Worm (Caenorhabditis elegans) whole organism, L2 larva: Measurements from ENCODE around the gene sdc-2.

Source experiments
- C34F6.9 ChIP-seq: fragments of 150-350 bp; optimal IDR thresholded peaks from 2 replicates; lab custom pipeline; 2014; ENCODE audit warnings: missing biosample characterization, missing genetic modification characterization
- F13H6.1 ChIP-seq: sonication (generic microtip); optimal IDR thresholded peaks from 2 replicates; lab custom pipeline; 2016; ENCODE audit warnings: missing genetic modification characterization, missing compliant biosample characterization
- R02D3.7 ChIP-seq: fragments of 150-350 bp; optimal IDR thresholded peaks from 2 replicates; lab custom pipeline; 2014; ENCODE audit warnings: missing biosample characterization, missing genetic modification characterization
- Y55F3AM.14 ChIP-seq: fragments of 200-800 bp; sonication (Bioruptor generic); optimal IDR thresholded peaks from 2 replicates; lab custom pipeline; 2018; ENCODE audit warnings: mild to moderate bottlenecking, missing genetic modification characterization, missing compliant biosample characterization
- ZK546.5 ChIP-seq: sonication (generic microtip); optimal IDR thresholded peaks from 2 replicates; lab custom pipeline; 2017; ENCODE audit warnings: missing biosample characterization, missing genetic modification characterization
- alr-1 ChIP-seq: fragments of 150-350 bp; optimal IDR thresholded peaks from 2 replicates; lab custom pipeline; 2014; ENCODE audit warnings: missing biosample characterization, missing genetic modification characterization
- aly-2 ChIP-seq: fragments of 150-350 bp; optimal IDR thresholded peaks from 2 replicates; lab custom pipeline; 2014; ENCODE audit warnings: missing biosample characterization, missing genetic modification characterization
- ama-1 ChIP-seq: fragments of 150-350 bp; optimal IDR thresholded peaks from 2 replicates; lab custom pipeline; 2018; ENCODE audit warnings: inconsistent platforms
- blmp-1 ChIP-seq: sonication (generic microtip); optimal IDR thresholded peaks from 2 replicates; lab custom pipeline; 2017; ENCODE audit warnings: missing genetic modification characterization, mild to moderate bottlenecking, missing compliant biosample characterization, antibody characterized with exemption, moderate library complexity; ENCODE audit not compliant: insufficient read depth
- ceh-16 ChIP-seq: fragments of 150-350 bp; optimal IDR thresholded peaks from 2 replicates; lab custom pipeline; 2014; ENCODE audit warnings: missing biosample characterization, missing genetic modification characterization
- ceh-82 ChIP-seq: fragments of 150-350 bp; optimal IDR thresholded peaks from 2 replicates; lab custom pipeline; 2014; ENCODE audit warnings: missing biosample characterization, missing genetic modification characterization
- crh-2 ChIP-seq: sonication (generic microtip); optimal IDR thresholded peaks from 2 replicates; lab custom pipeline; 2017; ENCODE audit warnings: missing biosample characterization, missing genetic modification characterization
- dmd-4 ChIP-seq: sonication (generic microtip); optimal IDR thresholded peaks from 2 replicates; lab custom pipeline; 2017; ENCODE audit warnings: missing biosample characterization, missing genetic modification characterization
- egl-27 ChIP-seq: sonication (generic microtip); optimal IDR thresholded peaks from 3 replicates; lab custom pipeline; 2017; ENCODE audit warnings: missing biosample characterization, missing genetic modification reagents, missing genetic modification characterization
- elt-1 ChIP-seq: fragments of 150-350 bp; optimal IDR thresholded peaks from 2 replicates; lab custom pipeline; 2014; ENCODE audit warnings: missing biosample characterization, missing genetic modification characterization
- elt-3 ChIP-seq: sonication (generic microtip); optimal IDR thresholded peaks from 2 replicates; lab custom pipeline; 2017; ENCODE audit warnings: missing biosample characterization, missing genetic modification characterization
- fos-1 ChIP-seq: fragments of 150-350 bp; optimal IDR thresholded peaks from 2 replicates; lab custom pipeline; 2014; ENCODE audit warnings: missing biosample characterization, missing genetic modification characterization
- gmeb-1 ChIP-seq: fragments of 150-350 bp; optimal IDR thresholded peaks from 2 replicates; lab custom pipeline; 2014; ENCODE audit warnings: missing biosample characterization, missing genetic modification characterization
- lin-11 ChIP-seq: fragments of 150-350 bp; sonication (generic microtip); optimal IDR thresholded peaks from 2 replicates; lab custom pipeline; 2014; ENCODE audit warnings: missing biosample characterization, missing genetic modification characterization, inconsistent platforms, mixed read lengths
- lin-13 ChIP-seq: fragments of 150-350 bp; optimal IDR thresholded peaks from 2 replicates; lab custom pipeline; 2014; ENCODE audit warnings: missing biosample characterization, missing genetic modification reagents, missing genetic modification characterization
- lin-39 ChIP-seq: fragments of 150-350 bp; optimal IDR thresholded peaks from 2 replicates; lab custom pipeline; 2014; ENCODE audit warnings: missing biosample characterization, missing genetic modification reagents, missing genetic modification characterization
- lsy-2 ChIP-seq, 2 experiments: fragments of 150-350 bp in 1 of 2; sonication (generic microtip) in 1 of 2; optimal IDR thresholded peaks; 2 replicates each; lab custom pipeline; 2014 to 2017; ENCODE audit warnings: missing biosample characterization in 2 of 2, missing genetic modification characterization in 2 of 2
- mab-5 ChIP-seq: fragments of 150-350 bp; optimal IDR thresholded peaks from 2 replicates; lab custom pipeline; 2014; ENCODE audit warnings: missing biosample characterization, missing genetic modification characterization
- mbf-1 ChIP-seq: sonication (generic microtip); optimal IDR thresholded peaks from 2 replicates; lab custom pipeline; 2017; ENCODE audit warnings: missing biosample characterization, missing genetic modification characterization
- mdl-1 ChIP-seq, 2 experiments: fragments of 150-350 bp in 1 of 2; sonication (generic microtip) in 1 of 2; optimal IDR thresholded peaks; 2 replicates each; lab custom pipeline; 2017; ENCODE audit warnings: missing biosample characterization in 2 of 2, missing genetic modification characterization in 2 of 2
- nhr-10 ChIP-seq: sonication (generic microtip); optimal IDR thresholded peaks from 2 replicates; lab custom pipeline; 2017; ENCODE audit warnings: missing biosample characterization, missing genetic modification characterization
- nhr-11 ChIP-seq: fragments of 150-350 bp; optimal IDR thresholded peaks from 2 replicates; lab custom pipeline; 2014; ENCODE audit warnings: missing biosample characterization, missing genetic modification characterization
- nhr-12 ChIP-seq: fragments of 150-350 bp; optimal IDR thresholded peaks from 2 replicates; lab custom pipeline; 2014; ENCODE audit warnings: missing biosample characterization, missing genetic modification characterization
- nhr-129 ChIP-seq: fragments of 150-350 bp; optimal IDR thresholded peaks from 2 replicates; lab custom pipeline; 2014; ENCODE audit warnings: missing biosample characterization, missing genetic modification characterization
- nhr-21 ChIP-seq: fragments of 150-350 bp; optimal IDR thresholded peaks from 2 replicates; lab custom pipeline; 2014; ENCODE audit warnings: missing biosample characterization, missing genetic modification characterization
- nhr-23 ChIP-seq: fragments of 150-350 bp; optimal IDR thresholded peaks from 2 replicates; lab custom pipeline; 2014; ENCODE audit warnings: missing biosample characterization, missing genetic modification reagents, missing genetic modification characterization
- nhr-237 ChIP-seq: fragments of 150-350 bp; optimal IDR thresholded peaks from 2 replicates; lab custom pipeline; 2014; ENCODE audit warnings: missing biosample characterization, missing genetic modification characterization
- nhr-25 ChIP-seq: fragments of 150-350 bp; sonication (generic microtip); optimal IDR thresholded peaks from 3 replicates; lab custom pipeline; 2014; ENCODE audit warnings: missing biosample characterization, missing genetic modification characterization
- nhr-6 ChIP-seq: fragments of 150-350 bp; optimal IDR thresholded peaks from 2 replicates; lab custom pipeline; 2014; ENCODE audit warnings: missing biosample characterization, missing genetic modification characterization
- nhr-77 ChIP-seq: fragments of 150-350 bp; optimal IDR thresholded peaks from 2 replicates; lab custom pipeline; 2014; ENCODE audit warnings: missing biosample characterization, missing genetic modification characterization
- peb-1 ChIP-seq: fragments of 150-350 bp; optimal IDR thresholded peaks from 2 replicates; lab custom pipeline; 2014; ENCODE audit warnings: missing biosample characterization, missing genetic modification characterization
- sem-4 ChIP-seq: fragments of 150-350 bp; optimal IDR thresholded peaks from 2 replicates; lab custom pipeline; 2014; ENCODE audit warnings: missing biosample characterization, missing genetic modification reagents, missing genetic modification characterization
- skn-1 ChIP-seq: sonication (generic microtip); optimal IDR thresholded peaks from 2 replicates; lab custom pipeline; 2017; ENCODE audit warnings: missing biosample characterization, missing genetic modification characterization
- sma-3 ChIP-seq: sonication (generic microtip); optimal IDR thresholded peaks from 2 replicates; lab custom pipeline; 2016; ENCODE audit warnings: missing genetic modification reagents, missing genetic modification characterization, missing compliant biosample characterization
- sma-9 ChIP-seq, 2 experiments: fragments of 150-350 bp in 1 of 2; sonication (generic microtip) in 1 of 2; optimal IDR thresholded peaks; 2 replicates each; lab custom pipeline; 2014 to 2016; ENCODE audit warnings: missing genetic modification characterization in 2 of 2, mild to moderate bottlenecking in 1 of 2, missing biosample characterization in 1 of 2, missing compliant biosample characterization in 1 of 2, missing genetic modification reagents in 1 of 2, moderate library complexity in 1 of 2
- snpc-4 ChIP-seq: fragments of 150-350 bp; optimal IDR thresholded peaks from 2 replicates; lab custom pipeline; 2014; ENCODE audit warnings: missing biosample characterization, missing genetic modification characterization
- unc-39 ChIP-seq: fragments of 150-350 bp; optimal IDR thresholded peaks from 2 replicates; lab custom pipeline; 2014; ENCODE audit warnings: missing biosample characterization, missing genetic modification characterization
- unc-55 ChIP-seq: fragments of 150-350 bp; sonication (generic microtip); optimal IDR thresholded peaks from 3 replicates; lab custom pipeline; 2014; ENCODE audit warnings: missing biosample characterization, missing genetic modification reagents, missing genetic modification characterization
- unc-62 ChIP-seq: fragments of 150-350 bp; optimal IDR thresholded peaks from 2 replicates; lab custom pipeline; 2014; ENCODE audit warnings: missing biosample characterization, missing genetic modification reagents, missing genetic modification characterization
- zag-1 ChIP-seq: fragments of 150-350 bp; optimal IDR thresholded peaks from 2 replicates; lab custom pipeline; 2014; ENCODE audit warnings: missing biosample characterization, missing genetic modification characterization
- ztf-1 ChIP-seq: fragments of 200-800 bp; sonication (Bioruptor generic); conservative IDR thresholded peaks from 2 replicates; pipeline ENCODE4 v1.3.6; 2022; ENCODE audit warnings: missing genetic modification characterization, missing compliant biosample characterization
- ztf-11 ChIP-seq: sonication (generic microtip); optimal IDR thresholded peaks from 2 replicates; lab custom pipeline; 2017; ENCODE audit warnings: missing biosample characterization, missing genetic modification characterization
- ztf-4 ChIP-seq: fragments of 150-350 bp; optimal IDR thresholded peaks from 2 replicates; lab custom pipeline; 2014; ENCODE audit warnings: missing biosample characterization, missing genetic modification characterization

sdc-2 gene

DNA sequence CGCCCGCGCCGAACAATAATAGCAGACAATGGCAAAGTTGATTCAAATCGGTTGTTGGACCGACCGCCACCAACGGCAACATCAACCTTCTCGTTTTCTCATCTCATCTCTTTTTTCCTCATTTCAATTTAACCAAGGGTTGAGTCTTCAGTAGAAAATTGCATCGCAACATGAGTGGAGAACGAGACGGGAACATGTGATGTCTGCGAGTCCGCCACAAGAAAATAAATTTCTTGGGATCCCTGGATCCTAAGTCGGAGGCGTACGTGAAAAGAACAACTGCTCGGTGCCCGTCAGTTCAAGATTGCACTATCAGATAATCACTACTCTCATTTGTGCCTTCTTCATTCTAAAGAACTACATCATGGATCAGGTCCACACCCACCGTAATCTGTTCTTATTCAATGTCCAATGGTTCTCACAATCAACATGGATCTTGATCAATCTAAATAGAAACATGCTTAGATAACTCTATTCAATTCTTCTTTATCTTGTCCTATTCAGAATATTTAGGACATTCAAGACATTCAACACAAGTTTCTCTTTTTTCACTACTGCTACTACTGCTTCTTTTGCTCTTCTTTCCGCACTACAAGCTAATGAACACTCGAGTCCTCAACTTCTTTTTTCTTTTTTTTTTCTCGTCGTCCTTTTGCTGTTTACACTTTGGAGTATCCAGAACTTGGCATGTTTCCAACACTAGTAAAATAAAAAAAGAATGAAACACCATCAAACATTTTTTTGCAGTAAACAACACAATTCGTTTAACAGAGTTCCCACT, 47.7 kb upstream of the sdc-2 start:
- TF ChIP-seq nhr-23 (tag; lab: Kevin White, UChicago) = no peak
- peak; percentile 43 for TF ChIP-seq sma-9 (GFP tag; optimal IDR thresholded peaks at IDR 0.05; lab: Kevin White, UChicago)
- TF ChIP-seq sma-9 (tag; optimal IDR thresholded peaks at IDR 0.05; lab: Kevin White, UChicago) = no peak
- peak; percentile 47 for TF ChIP-seq nhr-129 (tag; lab: Kevin White, UChicago)
- no peak for TF ChIP-seq lin-11 (tag; lab: Kevin White, UChicago)
- no peak for TF ChIP-seq nhr-11 (tag; lab: Kevin White, UChicago)
- no peak for TF ChIP-seq mdl-1 (tag; optimal IDR thresholded peaks at IDR 0.05; lab: Kevin White, UChicago)
- no peak for TF ChIP-seq gmeb-1 (tag; lab: Kevin White, UChicago)
- TF ChIP-seq R02D3.7 (tag; lab: Kevin White, UChicago) = no peak
- no peak for TF ChIP-seq ceh-82
- TF ChIP-seq dmd-4 (tag; lab: Kevin White, UChicago) = no peak
- TF ChIP-seq crh-2 (tag; lab: Kevin White, UChicago) = no peak
- no peak for TF ChIP-seq mbf-1 (tag; lab: Kevin White, UChicago)
- TF ChIP-seq ztf-4 (tag; lab: Kevin White, UChicago) = peak; percentile 40
- TF ChIP-seq elt-3 (tag; lab: Kevin White, UChicago) = no peak
- no peak for TF ChIP-seq nhr-12 (tag; lab: Kevin White, UChicago)
- no peak for TF ChIP-seq nhr-21 (tag; lab: Kevin White, UChicago)
- no peak for TF ChIP-seq nhr-77 (tag; lab: Kevin White, UChicago)
- peak; percentile 5 for TF ChIP-seq C34F6.9 (tag; lab: Kevin White, UChicago)
- no peak for TF ChIP-seq ztf-1 (GFP tag; lab: Robert Waterston, UW)
- TF ChIP-seq elt-1 (tag; lab: Kevin White, UChicago) = no peak
- TF ChIP-seq unc-55 (GFP tag; lab: Kevin White, UChicago) = peak; percentile 1
- TF ChIP-seq zag-1 (tag; lab: Kevin White, UChicago) = no peak
- TF ChIP-seq sem-4 (tag; lab: Kevin White, UChicago) = peak; percentile 11
- peak in 1 of 2 experiments; percentile 47 for TF ChIP-seq lsy-2 (tag; optimal IDR thresholded peaks at IDR 0.05; lab: Kevin White, UChicago)
- no peak for TF ChIP-seq egl-27
- TF ChIP-seq lin-39 (tag; lab: Kevin White, UChicago) = no peak
- TF ChIP-seq snpc-4 = no peak
- no peak for TF ChIP-seq blmp-1 (tag; lab: Kevin White, UChicago)
- TF ChIP-seq skn-1 (tag; lab: Kevin White, UChicago) = no peak
- TF ChIP-seq aly-2 (tag; lab: Kevin White, UChicago) = no peak
- TF ChIP-seq F13H6.1 = no peak
- peak; percentile 29 for TF ChIP-seq mab-5 (tag; lab: Kevin White, UChicago)
- TF ChIP-seq ZK546.5 (tag; lab: Kevin White, UChicago) = no peak
- TF ChIP-seq nhr-25 = no peak
- no peak for TF ChIP-seq unc-39 (tag; lab: Kevin White, UChicago)
- no peak for TF ChIP-seq nhr-6 (tag; lab: Kevin White, UChicago)
- no peak for TF ChIP-seq unc-62 (GFP tag; lab: Kevin White, UChicago)
- no peak for TF ChIP-seq lin-13 (GFP tag; lab: Kevin White, UChicago)
- TF ChIP-seq nhr-10 = no peak
- TF ChIP-seq alr-1 (tag; lab: Kevin White, UChicago) = no peak
- TF ChIP-seq sma-3 (GFP tag; lab: Kevin White, UChicago) = no peak
- no peak for TF ChIP-seq ama-1
- TF ChIP-seq peb-1 (tag; lab: Kevin White, UChicago) = no peak
- TF ChIP-seq Y55F3AM.14 (GFP tag; lab: Kevin White, UChicago) = no peak
- no peak for TF ChIP-seq nhr-237 (tag; lab: Kevin White, UChicago)
- no peak for TF ChIP-seq fos-1 (tag; lab: Kevin White, UChicago)
- TF ChIP-seq ceh-16 = no peak
- TF ChIP-seq ztf-11 (tag; lab: Kevin White, UChicago) = no peak
